Worm (Caenorhabditis elegans) whole organism, late embryonic: Measurements from ENCODE around the gene C46C2.5.

Experiments used
- ceh-2 ChIP-seq: sonication (generic microtip); optimal IDR thresholded peaks from 2 replicates; lab custom pipeline; 2016; ENCODE audit warnings: missing genotype, missing genetic modification characterization, missing compliant biosample characterization
- elt-4 ChIP-seq: sonication (generic microtip); optimal IDR thresholded peaks from 2 replicates; lab custom pipeline; 2016; ENCODE audit warnings: missing genetic modification characterization, missing compliant biosample characterization
- fkh-10 ChIP-seq: fragments of 150-350 bp; optimal IDR thresholded peaks from 2 replicates; lab custom pipeline; 2014; ENCODE audit warnings: missing biosample characterization, missing genetic modification reagents, missing genetic modification characterization
- nhr-11 ChIP-seq: fragments of 150-350 bp; optimal IDR thresholded peaks from 2 replicates; lab custom pipeline; 2014; ENCODE audit warnings: missing biosample characterization, missing genetic modification characterization
- pqm-1 ChIP-seq: sonication (generic microtip); optimal IDR thresholded peaks from 2 replicates; lab custom pipeline; 2016; ENCODE audit warnings: missing genetic modification characterization, missing compliant biosample characterization
- rnt-1 ChIP-seq: sonication (generic microtip); optimal IDR thresholded peaks from 2 replicates; lab custom pipeline; 2016; ENCODE audit warnings: missing genetic modification characterization, missing compliant biosample characterization
- tbx-2 ChIP-seq: sonication (generic microtip); optimal IDR thresholded peaks from 2 replicates; lab custom pipeline; 2016; ENCODE audit warnings: missing genetic modification characterization, missing compliant biosample characterization

DNA sequence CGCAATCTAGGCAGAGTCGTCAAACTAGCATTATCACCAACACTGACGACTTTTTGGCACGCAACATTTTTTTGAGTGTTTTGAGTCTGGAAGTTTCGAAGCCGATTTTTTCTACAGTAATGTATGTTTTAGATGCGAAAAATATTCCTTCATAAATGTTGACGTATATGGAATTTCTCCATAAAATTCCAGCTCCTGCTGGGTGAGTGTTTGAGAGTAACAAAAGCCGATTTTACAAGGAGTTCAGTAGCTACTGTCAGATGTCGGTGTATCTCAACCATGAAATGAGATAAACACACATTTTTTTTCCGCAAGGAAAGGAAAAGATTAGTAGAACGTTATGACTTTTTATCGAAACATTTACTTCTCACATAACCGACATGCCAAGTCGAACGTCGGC, 22.4 kb upstream of the C46C2.5 start:
- TF ChIP-seq pqm-1 (tag; lab: Kevin White, UChicago) = no peak
- TF ChIP-seq rnt-1 (tag; lab: Kevin White, UChicago) = no peak
- no peak for TF ChIP-seq fkh-10 (GFP tag; lab: Kevin White, UChicago)
- TF ChIP-seq elt-4 (tag; lab: Kevin White, UChicago) = no peak
- no peak for TF ChIP-seq ceh-2
- no peak for TF ChIP-seq tbx-2 (tag; lab: Kevin White, UChicago)
- no peak for TF ChIP-seq nhr-11 (tag; lab: Kevin White, UChicago)
